In genomic region chr2L:10200847-10201246, dm6 we compare ENCODE assay signal across 6 fruit fly cellular contexts.
TF ChIP-seq lines count a peak whose summit lies in the region.

TSS of gene Ripalpha (minus strand) at chr2L:10200974.
TSS of gene RpL7 (plus strand) at chr2L:10201004.

- TF ChIP-seq CTCF in S2 (optimal IDR thresholded peaks at IDR 0.05; lab: Kevin White, UChicago) = peak; percentile 34 to 52
- peak; percentile 77 for TF ChIP-seq CTCF in whole organism, embryonic (GFP tag; optimal IDR thresholded peaks at IDR 0.05; lab: Kevin White, UChicago)

TF ChIP-seq in whole organism, adult, 20 proteins besides CTCF, POLR2A, EP300 and RAD21 (continues in another document):
- TF ChIP-seq CG14711 (tag; optimal IDR thresholded peaks at IDR 0.05; lab: Kevin White, UChicago) = peak; percentile 93
- peak; percentile 99 for TF ChIP-seq Crg-1 (GFP tag; optimal IDR thresholded peaks at IDR 0.05; lab: Kevin White, UChicago)
- TF ChIP-seq Mnt (GFP tag; optimal IDR thresholded peaks at IDR 0.05; lab: Kevin White, UChicago) = peak; percentile 99
- TF ChIP-seq CG7101 (tag; optimal IDR thresholded peaks at IDR 0.05; lab: Kevin White, UChicago) = peak; percentile 98
- TF ChIP-seq cnc (optimal IDR thresholded peaks at IDR 0.05; lab: Kevin White, UChicago) = no peak
- TF ChIP-seq Hr96 (GFP tag; optimal IDR thresholded peaks at IDR 0.05; lab: Kevin White, UChicago) = no peak
- TF ChIP-seq pad (GFP tag; optimal IDR thresholded peaks at IDR 0.05; lab: Kevin White, UChicago) = peak; percentile 93
- TF ChIP-seq bab1 (GFP tag; optimal IDR thresholded peaks at IDR 0.05; lab: Kevin White, UChicago) = peak; percentile 94
- TF ChIP-seq CG33017 (tag; optimal IDR thresholded peaks at IDR 0.05; lab: Kevin White, UChicago) = peak; percentile 90
- peak; percentile 99 for TF ChIP-seq ovo (GFP tag; optimal IDR thresholded peaks at IDR 0.05; lab: Kevin White, UChicago)
- TF ChIP-seq CG12768 (GFP tag; optimal IDR thresholded peaks at IDR 0.05; lab: Kevin White, UChicago) = peak; percentile 96
- TF ChIP-seq kay (GFP tag; lab: Kevin White, UChicago; ENCODE audit: borderline replicate concordance) = no peak
- TF ChIP-seq CG7045 (GFP tag; optimal IDR thresholded peaks at IDR 0.05; lab: Kevin White, UChicago) = peak; percentile 97
- peak; percentile 89 for TF ChIP-seq tj (GFP tag; optimal IDR thresholded peaks at IDR 0.05; lab: Kevin White, UChicago)
- TF ChIP-seq CG5204 (GFP tag; optimal IDR thresholded peaks at IDR 0.05; lab: Kevin White, UChicago) = no peak
- peak; percentile 94 for TF ChIP-seq Clk (GFP tag; optimal IDR thresholded peaks at IDR 0.05; lab: Kevin White, UChicago)
- peak; percentile 94 for TF ChIP-seq toe (GFP tag; optimal IDR thresholded peaks at IDR 0.05; lab: Kevin White, UChicago)
- TF ChIP-seq CG11617 (GFP tag; optimal IDR thresholded peaks at IDR 0.05; lab: Kevin White, UChicago) = peak; percentile 98

TF ChIP-seq in whole organism, embryonic, 481 proteins besides CTCF, POLR2A, EP300 and RAD21 (continues in another document):
- TF ChIP-seq corto (GFP tag; optimal IDR thresholded peaks at IDR 0.05; lab: Kevin White, UChicago) = peak; percentile 85
- TF ChIP-seq CG12104 (GFP tag; optimal IDR thresholded peaks at IDR 0.05; lab: Kevin White, UChicago) = peak; percentile 98
- peak; percentile 99 for TF ChIP-seq CG2875 (GFP tag; optimal IDR thresholded peaks at IDR 0.05; lab: Kevin White, UChicago)
- TF ChIP-seq so (GFP tag; IDR thresholded peaks at IDR 0.05; lab: Robert Waterston, UW) = peak; percentile 97
- TF ChIP-seq C15 (GFP tag; IDR thresholded peaks at IDR 0.05; lab: Robert Waterston, UW) = peak; percentile 95
- peak; percentile 97 for TF ChIP-seq NC2α (GFP tag; optimal IDR thresholded peaks at IDR 0.05; lab: Kevin White, UChicago)
- TF ChIP-seq Rx (GFP tag; IDR thresholded peaks at IDR 0.05; lab: Robert Waterston, UW) = peak; percentile 98
- peak; percentile 100 for TF ChIP-seq Mes4 (GFP tag; optimal IDR thresholded peaks at IDR 0.05; lab: Kevin White, UChicago)
- peak; percentile 94 for TF ChIP-seq mam (GFP tag; optimal IDR thresholded peaks at IDR 0.05; lab: Kevin White, UChicago)
- TF ChIP-seq pita (GFP tag; optimal IDR thresholded peaks at IDR 0.05; lab: Kevin White, UChicago) = no peak
- peak; percentile 90 for TF ChIP-seq ato (GFP tag; IDR thresholded peaks at IDR 0.05; lab: Robert Waterston, UW; ENCODE audit: partially characterized antibody)
- TF ChIP-seq CG1647 (GFP tag; optimal IDR thresholded peaks at IDR 0.05; lab: Kevin White, UChicago) = peak; percentile 98
- peak; percentile 99 for TF ChIP-seq nau (GFP tag; optimal IDR thresholded peaks at IDR 0.05; lab: Kevin White, UChicago)
- TF ChIP-seq Mrtf (GFP tag; IDR thresholded peaks at IDR 0.05; lab: Robert Waterston, UW) = peak; percentile 92
- peak; percentile 88 for TF ChIP-seq CG8765 (GFP tag; IDR thresholded peaks at IDR 0.05; lab: Robert Waterston, UW)
- TF ChIP-seq maf-S (GFP tag; optimal IDR thresholded peaks at IDR 0.05; lab: Kevin White, UChicago) = peak; percentile 98
- TF ChIP-seq Vsx1 (GFP tag; optimal IDR thresholded peaks at IDR 0.05; lab: Kevin White, UChicago) = peak; percentile 98
- peak; percentile 95 for TF ChIP-seq Atf-2 (GFP tag; optimal IDR thresholded peaks at IDR 0.05; lab: Kevin White, UChicago)

TF ChIP-seq in whole organism, prepupa, 60 proteins besides CTCF, POLR2A, EP300 and RAD21 (continues in another document):
- TF ChIP-seq cyc (GFP tag; optimal IDR thresholded peaks at IDR 0.05; lab: Kevin White, UChicago) = peak; percentile 96
- TF ChIP-seq Gug (GFP tag; IDR thresholded peaks at IDR 0.05; lab: Robert Waterston, UW) = peak; percentile 69
- no peak for TF ChIP-seq Hr38 (GFP tag; optimal IDR thresholded peaks at IDR 0.05; lab: Kevin White, UChicago)
- TF ChIP-seq CG11294 (GFP tag; IDR thresholded peaks at IDR 0.05; lab: Robert Waterston, UW) = no peak; the same call in 1 of the 2 replicates
- TF ChIP-seq CG16779 (tag; optimal IDR thresholded peaks at IDR 0.05; lab: Kevin White, UChicago) = no peak
- TF ChIP-seq CG11762 (GFP tag; optimal IDR thresholded peaks at IDR 0.05; lab: Kevin White, UChicago; ENCODE audit: insufficient read depth) = peak; percentile 86
- TF ChIP-seq CG7368 (GFP tag; optimal IDR thresholded peaks at IDR 0.05; lab: Kevin White, UChicago) = peak; percentile 93
- TF ChIP-seq Blimp-1 (GFP tag; optimal IDR thresholded peaks at IDR 0.05; lab: Kevin White, UChicago) = peak; percentile 90
- TF ChIP-seq Eip75B (GFP tag; optimal IDR thresholded peaks at IDR 0.05; lab: Kevin White, UChicago) = peak; percentile 86
- TF ChIP-seq CG34406 (GFP tag; optimal IDR thresholded peaks at IDR 0.05; lab: Kevin White, UChicago) = peak; percentile 92
- TF ChIP-seq CG10631 (GFP tag; optimal IDR thresholded peaks at IDR 0.05; lab: Kevin White, UChicago) = peak; percentile 86
- peak; percentile 93 for TF ChIP-seq Met (GFP tag; optimal IDR thresholded peaks at IDR 0.05; lab: Kevin White, UChicago)
- TF ChIP-seq acj6 (GFP tag; optimal IDR thresholded peaks at IDR 0.05; lab: Kevin White, UChicago) = peak; percentile 93
- TF ChIP-seq CG10669 (GFP tag; optimal IDR thresholded peaks at IDR 0.05; lab: Kevin White, UChicago) = peak; percentile 81
- peak; percentile 91 for TF ChIP-seq CG9139 (GFP tag; optimal IDR thresholded peaks at IDR 0.05; lab: Kevin White, UChicago)
- peak; percentile 94 for TF ChIP-seq Sox102F (GFP tag; optimal IDR thresholded peaks at IDR 0.05; lab: Kevin White, UChicago)
- TF ChIP-seq OdsH (GFP tag; optimal IDR thresholded peaks at IDR 0.05; lab: Kevin White, UChicago) = peak; percentile 96
- peak; percentile 57 for TF ChIP-seq Ets96B (tag; optimal IDR thresholded peaks at IDR 0.05; lab: Kevin White, UChicago)
- peak; percentile 90 for TF ChIP-seq fkh (GFP tag; optimal IDR thresholded peaks at IDR 0.05; lab: Kevin White, UChicago)

TF ChIP-seq in whole organism, pupa, 21 proteins besides CTCF, POLR2A, EP300 and RAD21:
- TF ChIP-seq CG17806 (tag; optimal IDR thresholded peaks at IDR 0.05; lab: Kevin White, UChicago) = peak; percentile 57
- TF ChIP-seq gl (tag; optimal IDR thresholded peaks at IDR 0.05; lab: Kevin White, UChicago) = peak; percentile 81
- TF ChIP-seq Ets98B (GFP tag; IDR thresholded peaks at IDR 0.05; lab: Robert Waterston, UW) = peak; percentile 91
- TF ChIP-seq CG13204 (GFP tag; optimal IDR thresholded peaks at IDR 0.05; lab: Kevin White, UChicago) = no peak
- peak; percentile 88 for TF ChIP-seq CG12605 (GFP tag; IDR thresholded peaks at IDR 0.05; lab: Robert Waterston, UW)
- TF ChIP-seq CG34367 (tag; optimal IDR thresholded peaks at IDR 0.05; lab: Kevin White, UChicago) = peak; percentile 89
- TF ChIP-seq CG8301 (tag; optimal IDR thresholded peaks at IDR 0.05; lab: Kevin White, UChicago) = peak; percentile 61
- peak; percentile 97 for TF ChIP-seq CG4496 (GFP tag; IDR thresholded peaks at IDR 0.05; lab: Robert Waterston, UW)
- TF ChIP-seq CG15710 (tag; optimal IDR thresholded peaks at IDR 0.05; lab: Kevin White, UChicago) = peak; percentile 80
- TF ChIP-seq fd96Ca (GFP tag; IDR thresholded peaks at IDR 0.05; lab: Robert Waterston, UW) = no peak
- TF ChIP-seq CG9948 (tag; optimal IDR thresholded peaks at IDR 0.05; lab: Kevin White, UChicago) = peak; percentile 43
- peak; percentile 95 for TF ChIP-seq Snoo (tag; optimal IDR thresholded peaks at IDR 0.05; lab: Kevin White, UChicago)
- TF ChIP-seq Pif1B (GFP tag; optimal IDR thresholded peaks at IDR 0.05; lab: Kevin White, UChicago) = peak; percentile 76
- TF ChIP-seq rn (GFP tag; IDR thresholded peaks at IDR 0.05; lab: Robert Waterston, UW) = peak; percentile 85
- no peak for TF ChIP-seq D1 (tag; optimal IDR thresholded peaks at IDR 0.05; lab: Kevin White, UChicago)
- TF ChIP-seq CG14655 (GFP tag; optimal IDR thresholded peaks at IDR 0.05; lab: Kevin White, UChicago) = no peak
- peak; percentile 77 for TF ChIP-seq CG32121 (GFP tag; IDR thresholded peaks at IDR 0.05; lab: Robert Waterston, UW)
- peak; percentile 89 for TF ChIP-seq Pif1A (GFP tag; optimal IDR thresholded peaks at IDR 0.05; lab: Kevin White, UChicago)
- peak; percentile 68 for TF ChIP-seq CG8159 (tag; optimal IDR thresholded peaks at IDR 0.05; lab: Kevin White, UChicago)
TF ChIP-seq in whole organism, pupa: peak in this region for 15.

TF ChIP-seq in whole organism, wandering third instar larva, 38 proteins besides CTCF, POLR2A, EP300 and RAD21 (continues in another document):
- TF ChIP-seq Hr83 (GFP tag; optimal IDR thresholded peaks at IDR 0.05; lab: Kevin White, UChicago; ENCODE audit: poor library complexity, severe bottlenecking) = peak; percentile 100
- peak; percentile 85 for TF ChIP-seq psq (GFP tag; optimal IDR thresholded peaks at IDR 0.05; lab: Kevin White, UChicago)
- peak; percentile 71 for TF ChIP-seq woc (GFP tag; optimal IDR thresholded peaks at IDR 0.05; lab: Kevin White, UChicago)
- TF ChIP-seq h (GFP tag; optimal IDR thresholded peaks at IDR 0.05; lab: Kevin White, UChicago) = peak; percentile 98
- TF ChIP-seq GATAd (GFP tag; optimal IDR thresholded peaks at IDR 0.05; lab: Kevin White, UChicago) = peak; percentile 80
- TF ChIP-seq Mio (GFP tag; optimal IDR thresholded peaks at IDR 0.05; lab: Kevin White, UChicago) = peak; percentile 91
- TF ChIP-seq sage (GFP tag; optimal IDR thresholded peaks at IDR 0.05; lab: Kevin White, UChicago) = peak; percentile 88
- TF ChIP-seq Abd-B (GFP tag; optimal IDR thresholded peaks at IDR 0.05; lab: Kevin White, UChicago) = no peak
- TF ChIP-seq br (GFP tag; optimal IDR thresholded peaks at IDR 0.05; lab: Kevin White, UChicago) = peak; percentile 98
- peak; percentile 77 for TF ChIP-seq Myc (optimal IDR thresholded peaks at IDR 0.05; lab: Kevin White, UChicago)
- peak; percentile 89 for TF ChIP-seq Vsx2 (GFP tag; optimal IDR thresholded peaks at IDR 0.05; lab: Kevin White, UChicago; ENCODE audit: partially characterized antibody)
- peak; percentile 93 for TF ChIP-seq CG32264 (GFP tag; optimal IDR thresholded peaks at IDR 0.05; lab: Kevin White, UChicago)
- TF ChIP-seq sv (GFP tag; optimal IDR thresholded peaks at IDR 0.05; lab: Kevin White, UChicago) = peak; percentile 98
- peak; percentile 95 for TF ChIP-seq Sp1 (GFP tag; optimal IDR thresholded peaks at IDR 0.05; lab: Kevin White, UChicago)
- TF ChIP-seq Dfd (GFP tag; optimal IDR thresholded peaks at IDR 0.05; lab: Kevin White, UChicago) = no peak
- peak; percentile 58 for TF ChIP-seq Rel (GFP tag; optimal IDR thresholded peaks at IDR 0.05; lab: Kevin White, UChicago)
- peak; percentile 81 for TF ChIP-seq Rel (tag; optimal IDR thresholded peaks at IDR 0.05; lab: Kevin White, UChicago)
- peak; percentile 86 for TF ChIP-seq fru (GFP tag; optimal IDR thresholded peaks at IDR 0.05; lab: Kevin White, UChicago)
- peak; percentile 99 for TF ChIP-seq rgr (GFP tag; optimal IDR thresholded peaks at IDR 0.05; lab: Kevin White, UChicago)
- TF ChIP-seq Hnf4 (GFP tag; optimal IDR thresholded peaks at IDR 0.05; lab: Kevin White, UChicago) = peak; percentile 96
- TF ChIP-seq HLH106 (tag; optimal IDR thresholded peaks at IDR 0.05; lab: Kevin White, UChicago) = peak; percentile 91
- peak; percentile 97 for TF ChIP-seq CG9705 (GFP tag; optimal IDR thresholded peaks at IDR 0.05; lab: Kevin White, UChicago)
- TF ChIP-seq brk (GFP tag; optimal IDR thresholded peaks at IDR 0.05; lab: Kevin White, UChicago) = peak; percentile 87
- TF ChIP-seq OdsH (GFP tag; optimal IDR thresholded peaks at IDR 0.05; lab: Kevin White, UChicago) = peak; percentile 96
